Fruit fly (Drosophila melanogaster) whole organism: Measurements from ENCODE around the gene CG17377.

Experiments used
- Dll ChIP-seq: fragments of >200 bp; optimal IDR thresholded peaks from 2 replicates; lab custom pipeline; 2017
- psq ChIP-seq: fragments of >200 bp; optimal IDR thresholded peaks from 2 replicates; lab custom pipeline; 2017

DNA sequence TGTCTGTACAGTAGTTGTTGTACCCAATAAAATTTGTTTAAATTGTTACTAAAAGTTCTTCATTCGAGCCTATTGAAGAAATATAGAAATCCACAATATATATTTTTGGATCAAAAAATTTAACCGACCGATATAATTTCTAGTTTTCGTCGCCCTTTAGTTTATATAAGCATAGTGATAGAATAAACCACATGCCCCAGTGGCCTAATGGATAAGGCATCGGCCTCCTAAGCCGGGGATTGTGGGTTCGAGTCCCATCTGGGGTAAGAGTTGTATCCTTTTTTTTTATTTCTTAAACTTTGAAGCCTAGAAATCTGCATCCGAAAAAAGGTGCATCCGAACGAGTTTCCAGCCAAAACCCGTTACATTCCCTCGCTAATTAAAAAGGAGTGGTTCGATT is 3.1 kb downstream of the CG17377 start:
- TF ChIP-seq psq (lab: Kevin White, UChicago) (no peak), Dll (lab: Kevin White, UChicago) (no peak)
